Worm (Caenorhabditis elegans) whole organism, mixed stage, embryonic: ENCODE data around the gene agt-1.

ENCODE experiments used
- blmp-1 ChIP-seq: fragments of 150-350 bp; optimal IDR thresholded peaks from 2 replicates; lab custom pipeline; 2014; ENCODE audit warnings: missing biosample characterization, missing genetic modification characterization
- ceh-39 ChIP-seq: fragments of 150-350 bp; optimal IDR thresholded peaks from 2 replicates; lab custom pipeline; 2014; ENCODE audit warnings: missing biosample characterization, missing genetic modification characterization
- elt-3 ChIP-seq: fragments of 150-350 bp; optimal IDR thresholded peaks from 2 replicates; lab custom pipeline; 2014; ENCODE audit warnings: missing biosample characterization, missing genetic modification characterization
- ham-2 ChIP-seq: fragments of 200-800 bp; sonication (Bioruptor generic); optimal IDR thresholded peaks from 2 replicates; lab custom pipeline; 2018; ENCODE audit warnings: mild to moderate bottlenecking, missing genetic modification characterization, missing compliant biosample characterization
- lsy-2 ChIP-seq: fragments of 150-350 bp; optimal IDR thresholded peaks from 2 replicates; lab custom pipeline; 2014; ENCODE audit warnings: missing biosample characterization, missing genetic modification characterization
- mep-1 ChIP-seq: fragments of 150-350 bp; optimal IDR thresholded peaks from 2 replicates; lab custom pipeline; 2017; ENCODE audit warnings: missing biosample characterization, missing genetic modification reagents, missing genetic modification characterization, inconsistent platforms
- mls-2 ChIP-seq: sonication (generic microtip); optimal IDR thresholded peaks from 2 replicates; lab custom pipeline; 2016; ENCODE audit warnings: mild to moderate bottlenecking, missing genetic modification characterization, moderate library complexity, missing compliant biosample characterization
- nhr-2 ChIP-seq: fragments of 150-350 bp; optimal IDR thresholded peaks from 2 replicates; lab custom pipeline; 2014; ENCODE audit warnings: missing biosample characterization, missing genetic modification characterization
- nhr-237 ChIP-seq: fragments of 150-350 bp; optimal IDR thresholded peaks from 2 replicates; lab custom pipeline; 2014; ENCODE audit warnings: missing biosample characterization, missing genetic modification characterization
- nhr-28 ChIP-seq: fragments of 150-350 bp; optimal IDR thresholded peaks from 2 replicates; lab custom pipeline; 2014; ENCODE audit warnings: missing biosample characterization, missing genetic modification characterization
- pha-4 ChIP-seq: fragments of 150-350 bp; optimal IDR thresholded peaks from 2 replicates; lab custom pipeline; 2018; ENCODE audit warnings: missing biosample characterization, missing genetic modification reagents, missing genetic modification characterization
- snpc-4 ChIP-seq: fragments of 150-350 bp; optimal IDR thresholded peaks from 2 replicates; lab custom pipeline; 2014; ENCODE audit warnings: missing biosample characterization, missing genetic modification characterization
- sptf-1 ChIP-seq: sonication (generic microtip); optimal IDR thresholded peaks from 2 replicates; lab custom pipeline; 2017; ENCODE audit warnings: mild to moderate bottlenecking, missing genetic modification characterization, moderate library complexity, missing compliant biosample characterization
- unc-62 ChIP-seq: fragments of 150-350 bp; optimal IDR thresholded peaks from 2 replicates; lab custom pipeline; 2014; ENCODE audit warnings: missing biosample characterization, missing genetic modification reagents, missing genetic modification characterization

ce11 chrIV:13354044-13354443 lies 15.2 kb downstream of the agt-1 start:
- TF ChIP-seq ham-2 (GFP tag; lab: Kevin White, UChicago) (no peak), lsy-2 (tag; lab: Kevin White, UChicago) (no peak), pha-4 (tag; lab: Kevin White, UChicago) (no peak), blmp-1 (tag; lab: Kevin White, UChicago) (no peak), ceh-39 (no peak), elt-3 (tag; lab: Kevin White, UChicago) (no peak), snpc-4 (tag; lab: Kevin White, UChicago) (no peak), unc-62 (GFP tag; lab: Kevin White, UChicago) (no peak), mls-2 (no peak), nhr-28 (tag; lab: Kevin White, UChicago) (no peak), sptf-1 (tag; lab: Kevin White, UChicago) (no peak), mep-1 (tag; lab: Kevin White, UChicago) (no peak), nhr-237 (tag; lab: Kevin White, UChicago) (no peak), nhr-2 (no peak)
